Worm (Caenorhabditis elegans) whole organism, L4 larva: ENCODE data around the gene C18D11.10.
"Not testable (repeated sequence)": the region's sequence is repeated elsewhere in the genome, so short reads cannot be mapped to it uniquely, and the experiment has no call there.

Experiments used
- ZK546.5 ChIP-seq, 2 experiments: sonication (generic microtip); optimal IDR thresholded peaks; 2 replicates each; lab custom pipeline; 2017; ENCODE audit warnings: missing biosample characterization in 2 of 2, missing genetic modification characterization in 2 of 2
- ama-1 ChIP-seq: fragments of 150-350 bp; optimal IDR thresholded peaks from 2 replicates; lab custom pipeline; 2014; ENCODE audit warnings: inconsistent platforms, mixed read lengths
- ceh-44 ChIP-seq: fragments of 200-800 bp; sonication (Bioruptor generic); IDR thresholded peaks from 2 replicates; pipeline ENCODE4 v1.3.6; 2022; ENCODE audit warnings: missing genetic modification reagents, missing genetic modification characterization, missing compliant biosample characterization
- lin-1 ChIP-seq: fragments of 200-800 bp; sonication (Bioruptor generic); IDR thresholded peaks from 2 replicates; pipeline ENCODE4 v1.3.6; 2022; ENCODE audit warnings: missing genetic modification reagents, missing genetic modification characterization, missing compliant biosample characterization
- lin-15B ChIP-seq: fragments of 150-350 bp; sonication (generic microtip); optimal IDR thresholded peaks from 3 replicates; lab custom pipeline; 2014; ENCODE audit warnings: missing biosample characterization, missing genetic modification characterization
- lin-38 ChIP-seq: fragments of 200-800 bp; sonication (Bioruptor generic); IDR thresholded peaks from 2 replicates; pipeline ENCODE4 v1.3.6; 2022; ENCODE audit warnings: missing genetic modification reagents, missing genetic modification characterization, missing compliant biosample characterization
- madf-9 ChIP-seq: fragments of 200-800 bp; sonication (Bioruptor generic); conservative IDR thresholded peaks from 2 replicates; pipeline ENCODE4 v1.3.6; 2022; ENCODE audit warnings: missing genetic modification reagents, missing genetic modification characterization, missing compliant biosample characterization
- mep-1 ChIP-seq: fragments of 150-350 bp; sonication (generic microtip); optimal IDR thresholded peaks from 3 replicates; lab custom pipeline; 2014; ENCODE audit warnings: missing biosample characterization, missing genetic modification characterization
- nhr-28 ChIP-seq: fragments of 150-350 bp; optimal IDR thresholded peaks from 2 replicates; lab custom pipeline; 2014; ENCODE audit warnings: missing biosample characterization, missing genetic modification characterization
- spr-1 ChIP-seq: sonication (generic microtip); optimal IDR thresholded peaks from 2 replicates; lab custom pipeline; 2016; ENCODE audit warnings: mild to moderate bottlenecking, missing genetic modification characterization, missing compliant biosample characterization
- unc-39 ChIP-seq: sonication (generic microtip); optimal IDR thresholded peaks from 2 replicates; lab custom pipeline; 2017; ENCODE audit warnings: missing biosample characterization, missing genetic modification characterization
- unc-62 ChIP-seq, 3 experiments: fragments of 150-350 bp in 1 of 3; sonication (generic microtip); optimal IDR thresholded peaks in 2 of 3; peaks in 1 of 3; 1 replicate in 1 of 3; 2 replicates in 2 of 3; lab custom pipeline; 2014 to 2017; ENCODE audit warnings: missing biosample characterization in 3 of 3, missing genetic modification characterization in 3 of 3, missing genetic modification reagents in 3 of 3, missing genotype in 1 of 3
- vab-7 ChIP-seq: fragments of 200-800 bp; sonication (Bioruptor generic); IDR thresholded peaks from 2 replicates; pipeline ENCODE4 v1.3.6; 2022; ENCODE audit warnings: missing genetic modification reagents, missing genetic modification characterization, missing compliant biosample characterization

ce11 chrIII:11773581-11773980 is 33.9 kb upstream of the C18D11.10 start, which contains the start of gene gbf-1:
- not testable (repeated sequence) for TF ChIP-seq madf-9 (GFP tag; lab: Robert Waterston, UW); ama-1 (lab: Kevin White, UChicago); spr-1 (tag; lab: Kevin White, UChicago); unc-62 (GFP tag; optimal IDR thresholded peaks at IDR 0.05 in 1 of 2; lab: Kevin White, UChicago); unc-62 (tag; optimal IDR thresholded peaks at IDR 0.05; lab: Kevin White, UChicago); lin-38 (GFP tag; lab: Robert Waterston, UW); lin-1 (GFP tag; lab: Robert Waterston, UW); ceh-44; unc-39 (tag; lab: Kevin White, UChicago); vab-7 (GFP tag; lab: Robert Waterston, UW); mep-1 (tag; lab: Kevin White, UChicago); lin-15B (tag; lab: Kevin White, UChicago); nhr-28 (tag; lab: Kevin White, UChicago); ZK546.5 (tag; optimal IDR thresholded peaks at IDR 0.05; lab: Kevin White, UChicago)
